Worm (Caenorhabditis elegans) whole organism, L4/young adult: ENCODE measurements around the gene C04A2.15.

Experiments
- dao-5 ChIP-seq: sonication (generic microtip); optimal IDR thresholded peaks from 2 replicates; lab custom pipeline; 2016; ENCODE audit warnings: missing genotype, missing genetic modification characterization, moderate library complexity, missing compliant biosample characterization
- him-1 ChIP-seq: sonication (generic microtip); optimal IDR thresholded peaks from 2 replicates; lab custom pipeline; 2016; ENCODE audit warnings: missing genotype, missing genetic modification reagents, missing genetic modification characterization, missing compliant biosample characterization

ce11 chrII:6834582-6835058 is 17.4 kb upstream of the C04A2.15 start, which contains the start of gene egl-27:
- no peak for TF ChIP-seq dao-5 (tag; lab: Kevin White, UChicago)
- TF ChIP-seq him-1 (tag; lab: Kevin White, UChicago) = peak; percentile 12
